Worm (Caenorhabditis elegans): ENCODE results near the gene C09G4.4.

ce11 chrIV:8498773-8499360, 13.9 kb upstream of the C09G4.4 start, which contains the start of the genes acdh-13 and mesp-1:
- TF ChIP-seq pha-2 (tag; optimal IDR thresholded peaks at IDR 0.05) = no peak
- TF ChIP-seq hlh-6 (tag; optimal IDR thresholded peaks at IDR 0.05) = no peak
- peak; percentile 29 for TF ChIP-seq rnt-1 (tag; optimal IDR thresholded peaks at IDR 0.05)
- no peak for TF ChIP-seq pqm-1 (tag; optimal IDR thresholded peaks at IDR 0.05)
- no peak for TF ChIP-seq che-1 (tag; optimal IDR thresholded peaks at IDR 0.05)
- no peak for TF ChIP-seq sox-2 (GFP tag; IDR thresholded peaks at IDR 0.05)
- peak; percentile 13 for TF ChIP-seq nfya-1 (tag; optimal IDR thresholded peaks at IDR 0.05)
- no peak for TF ChIP-seq ceh-45 (GFP tag; IDR thresholded peaks at IDR 0.05)
- no peak for TF ChIP-seq dve-1 (tag; optimal IDR thresholded peaks at IDR 0.05)
- no peak for TF ChIP-seq nhr-11 (tag; optimal IDR thresholded peaks at IDR 0.05)
- TF ChIP-seq fax-1 (tag; optimal IDR thresholded peaks at IDR 0.05) = no peak
- no peak for TF ChIP-seq Y22D7AL.16 (tag; optimal IDR thresholded peaks at IDR 0.05)
- no peak for TF ChIP-seq ama-1 (optimal IDR thresholded peaks at IDR 0.05)
- no peak for TF ChIP-seq hlh-15 (tag; optimal IDR thresholded peaks at IDR 0.05)
